Worm (Caenorhabditis elegans) whole organism, L3 larva: Measurements from ENCODE around the gene clec-58.

ENCODE experiments used
- R02D3.7 ChIP-seq: fragments of 150-350 bp; optimal IDR thresholded peaks from 2 replicates; lab custom pipeline; 2014; ENCODE audit warnings: missing biosample characterization, missing genetic modification characterization
- ama-1 ChIP-seq: fragments of 150-350 bp; optimal IDR thresholded peaks from 2 replicates; lab custom pipeline; 2018
- ceh-82 ChIP-seq: fragments of 150-350 bp; optimal IDR thresholded peaks from 2 replicates; lab custom pipeline; 2014; ENCODE audit warnings: missing biosample characterization, missing genetic modification characterization
- egl-27 ChIP-seq: sonication (generic microtip); optimal IDR thresholded peaks from 4 replicates; lab custom pipeline; 2017; ENCODE audit warnings: missing biosample characterization, missing genetic modification reagents, missing genetic modification characterization
- egl-5 ChIP-seq: fragments of 150-350 bp; optimal IDR thresholded peaks from 2 replicates; lab custom pipeline; 2017; ENCODE audit warnings: missing biosample characterization, missing genetic modification reagents, missing genetic modification characterization, inconsistent platforms
- elt-3 ChIP-seq, 3 experiments: fragments of 150-350 bp in 1 of 3; sonication (generic microtip) in 2 of 3; optimal IDR thresholded peaks; 2 replicates in 2 of 3; 4 replicates in 1 of 3; lab custom pipeline; 2014 to 2017; ENCODE audit warnings: missing biosample characterization in 3 of 3, missing genetic modification characterization in 3 of 3
- fkh-2 ChIP-seq: fragments of 150-350 bp; optimal IDR thresholded peaks from 2 replicates; lab custom pipeline; 2014; ENCODE audit warnings: missing biosample characterization, missing genetic modification reagents, missing genetic modification characterization
- fos-1 ChIP-seq: fragments of 150-350 bp; optimal IDR thresholded peaks from 2 replicates; lab custom pipeline; 2014; ENCODE audit warnings: missing biosample characterization, missing genetic modification characterization
- hmg-11 ChIP-seq: sonication (generic microtip); optimal IDR thresholded peaks from 2 replicates; lab custom pipeline; 2016; ENCODE audit warnings: missing genetic modification characterization, missing compliant biosample characterization
- mdl-1 ChIP-seq: fragments of 150-350 bp; optimal IDR thresholded peaks from 2 replicates; lab custom pipeline; 2014; ENCODE audit warnings: missing biosample characterization, missing genetic modification characterization
- nhr-12 ChIP-seq: fragments of 150-350 bp; optimal IDR thresholded peaks from 2 replicates; lab custom pipeline; 2014; ENCODE audit warnings: missing biosample characterization, missing genetic modification characterization
- nhr-23 ChIP-seq: fragments of 150-350 bp; optimal IDR thresholded peaks from 2 replicates; lab custom pipeline; 2014; ENCODE audit warnings: missing biosample characterization, missing genetic modification reagents, missing genetic modification characterization
- nhr-25 ChIP-seq: sonication (generic microtip); optimal IDR thresholded peaks from 2 replicates; lab custom pipeline; 2017; ENCODE audit warnings: missing biosample characterization, missing genetic modification characterization
- nhr-43 ChIP-seq: sonication (generic microtip); optimal IDR thresholded peaks from 2 replicates; lab custom pipeline; 2016; ENCODE audit warnings: mild to moderate bottlenecking, missing genetic modification characterization, missing compliant biosample characterization; ENCODE audit not compliant: poor library complexity, severe bottlenecking
- nhr-76 ChIP-seq: fragments of 150-350 bp; sonication (generic microtip); optimal IDR thresholded peaks from 5 replicates; lab custom pipeline; 2014; ENCODE audit warnings: missing biosample characterization, missing genetic modification characterization
- sea-2 ChIP-seq: fragments of 150-350 bp; sonication (generic microtip); optimal IDR thresholded peaks from 4 replicates; lab custom pipeline; 2014; ENCODE audit warnings: missing biosample characterization, missing genetic modification reagents, missing genetic modification characterization
- snpc-4 ChIP-seq: fragments of 150-350 bp; optimal IDR thresholded peaks from 2 replicates; lab custom pipeline; 2014; ENCODE audit warnings: missing biosample characterization, missing genetic modification characterization
- tbx-2 ChIP-seq: sonication (generic microtip); optimal IDR thresholded peaks from 2 replicates; lab custom pipeline; 2016; ENCODE audit warnings: mild to moderate bottlenecking, missing genetic modification characterization, missing compliant biosample characterization
- unc-39 ChIP-seq: sonication (generic microtip); optimal IDR thresholded peaks from 4 replicates; lab custom pipeline; 2017; ENCODE audit warnings: missing biosample characterization, missing genetic modification characterization
- unc-62 ChIP-seq: fragments of 150-350 bp; sonication (generic microtip); optimal IDR thresholded peaks from 4 replicates; lab custom pipeline; 2014; ENCODE audit warnings: missing biosample characterization, missing genetic modification reagents, missing genetic modification characterization
- zag-1 ChIP-seq: fragments of 150-350 bp; optimal IDR thresholded peaks from 2 replicates; lab custom pipeline; 2014; ENCODE audit warnings: missing biosample characterization, missing genetic modification characterization
- ztf-4 ChIP-seq: fragments of 150-350 bp; optimal IDR thresholded peaks from 2 replicates; lab custom pipeline; 2014; ENCODE audit warnings: missing biosample characterization, missing genetic modification characterization

The clec-58 gene

ce11 chrII:10437840-10438239 lies 38.1 kb downstream of the clec-58 start:
- TF ChIP-seq ama-1 (lab: Kevin White, UChicago) (no peak), elt-3 (tag; optimal IDR thresholded peaks at IDR 0.05; lab: Kevin White, UChicago) (no peak), egl-5 (tag; lab: Kevin White, UChicago) (no peak), zag-1 (tag; lab: Kevin White, UChicago) (no peak), unc-39 (tag; lab: Kevin White, UChicago) (no peak), tbx-2 (tag; lab: Kevin White, UChicago) (no peak), nhr-12 (tag; lab: Kevin White, UChicago) (no peak), nhr-23 (tag; lab: Kevin White, UChicago) (no peak), fkh-2 (tag; lab: Kevin White, UChicago) (no peak), fos-1 (tag; lab: Kevin White, UChicago) (no peak), unc-62 (GFP tag; lab: Kevin White, UChicago) (no peak), sea-2 (GFP tag; lab: Kevin White, UChicago) (no peak), snpc-4 (tag; lab: Kevin White, UChicago) (no peak), egl-27 (tag; lab: Kevin White, UChicago) (no peak), mdl-1 (tag; lab: Kevin White, UChicago) (no peak), nhr-43 (tag; lab: Kevin White, UChicago) (no peak)

- TF ChIP-seq ztf-4: no peak
- TF ChIP-seq ceh-82 (tag; lab: Kevin White, UChicago): no peak
- no peak for TF ChIP-seq R02D3.7
- no peak for TF ChIP-seq hmg-11 (tag; lab: Kevin White, UChicago)
- no peak for TF ChIP-seq nhr-25 (tag; lab: Kevin White, UChicago)
- TF ChIP-seq nhr-76: no peak
These were observed 40.1 kb downstream of the clec-58 start, which contains the start of gene cut-4 for ce11 chrII:10435836-10436235. TSS of gene cut-4 (plus strand) at chrII:10436136.
